Comparison of ENCODE assay signal across 5 fruit fly cellular contexts in the genomic region with DNA sequence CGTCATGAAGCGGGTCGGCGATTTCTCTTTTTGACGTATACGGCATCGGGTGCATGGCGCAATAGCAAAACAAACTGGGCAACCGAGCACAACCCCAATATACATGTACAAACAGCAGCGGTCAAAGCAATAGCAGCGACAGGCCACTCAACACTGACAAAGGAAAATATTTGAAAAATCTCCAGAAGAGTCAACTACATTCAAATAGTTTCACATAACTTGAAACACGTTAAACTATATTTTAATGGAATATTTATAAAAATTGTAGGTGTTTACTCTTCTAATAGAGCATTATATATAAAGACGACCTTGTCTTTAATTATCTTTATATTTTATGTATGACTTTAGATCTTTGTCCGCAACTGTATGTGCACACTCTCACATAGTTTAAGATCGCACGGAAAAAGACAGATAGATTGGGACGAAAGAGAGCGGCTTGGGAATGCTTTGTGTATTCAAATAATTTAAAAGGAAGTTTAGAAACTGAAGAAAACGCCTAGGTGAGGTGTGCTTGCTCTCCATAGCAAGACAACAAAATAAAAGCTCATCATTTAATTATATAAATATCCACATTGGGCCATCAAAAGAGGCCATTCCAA.
TF ChIP-seq lines count a peak whose summit lies in the region.

No protein-coding gene starts in this region.

- TF ChIP-seq CTCF in whole organism, embryonic (GFP tag; optimal IDR thresholded peaks at IDR 0.05; lab: Kevin White, UChicago) = no peak

TF ChIP-seq in whole organism, adult, 20 proteins besides CTCF, POLR2A, EP300 and RAD21:
- TF ChIP-seq CG33017 (tag; optimal IDR thresholded peaks at IDR 0.05; lab: Kevin White, UChicago) (peak; percentile 57), CG7101 (tag; optimal IDR thresholded peaks at IDR 0.05; lab: Kevin White, UChicago) (peak; percentile 40), CG7045 (GFP tag; optimal IDR thresholded peaks at IDR 0.05; lab: Kevin White, UChicago) (peak; percentile 44), CG5204 (GFP tag; optimal IDR thresholded peaks at IDR 0.05; lab: Kevin White, UChicago) (peak; percentile 27), toe (GFP tag; optimal IDR thresholded peaks at IDR 0.05; lab: Kevin White, UChicago) (peak; percentile 3), Clk (GFP tag; optimal IDR thresholded peaks at IDR 0.05; lab: Kevin White, UChicago) (no peak), Hr96 (GFP tag; optimal IDR thresholded peaks at IDR 0.05; lab: Kevin White, UChicago) (peak; percentile 0), CG1620 (GFP tag; optimal IDR thresholded peaks at IDR 0.05; lab: Kevin White, UChicago) (no peak)

TF ChIP-seq in whole organism, embryonic, 481 proteins besides CTCF, POLR2A, EP300 and RAD21 (continues in another document):
- peak; percentile 80 for TF ChIP-seq CG10979 (tag; optimal IDR thresholded peaks at IDR 0.05; lab: Kevin White, UChicago)
- no peak for TF ChIP-seq CG6175 (GFP tag; IDR thresholded peaks at IDR 0.05; lab: Robert Waterston, UW)
- no peak for TF ChIP-seq HLHmδ (GFP tag; optimal IDR thresholded peaks at IDR 0.05; lab: Kevin White, UChicago)
- TF ChIP-seq PHDP (tag; optimal IDR thresholded peaks at IDR 0.05; lab: Kevin White, UChicago) = peak; percentile 80
- 0 out of 3 replicates have a peak, but pooled peaks have one; percentile 61 for TF ChIP-seq CG3726 (GFP tag; IDR thresholded peaks at IDR 0.05; lab: Robert Waterston, UW)
- TF ChIP-seq grn (GFP tag; optimal IDR thresholded peaks at IDR 0.05; lab: Kevin White, UChicago) = peak; percentile 52
- no peak for TF ChIP-seq zen2 (GFP tag; IDR thresholded peaks at IDR 0.05; lab: Robert Waterston, UW; ENCODE audit: partially characterized antibody)
- peak; percentile 14 for TF ChIP-seq CG3065 (GFP tag; optimal IDR thresholded peaks at IDR 0.05; lab: Kevin White, UChicago)
- TF ChIP-seq oc (tag; optimal IDR thresholded peaks at IDR 0.05; lab: Kevin White, UChicago) = peak; percentile 75
- peak; percentile 67 for TF ChIP-seq CG4424 (GFP tag; optimal IDR thresholded peaks at IDR 0.05; lab: Kevin White, UChicago)
- no peak for TF ChIP-seq CG2889 (GFP tag; IDR thresholded peaks at IDR 0.05; lab: Robert Waterston, UW)
- peak; percentile 67 for TF ChIP-seq nom (GFP tag; optimal IDR thresholded peaks at IDR 0.05; lab: Kevin White, UChicago)
- TF ChIP-seq Jarid2 (GFP tag; optimal IDR thresholded peaks at IDR 0.05; lab: Kevin White, UChicago) = no peak
- TF ChIP-seq CG2129 (GFP tag; IDR thresholded peaks at IDR 0.05; lab: Robert Waterston, UW; ENCODE audit: partially characterized antibody) = no peak
- TF ChIP-seq abd-A (tag; optimal IDR thresholded peaks at IDR 0.05; lab: Kevin White, UChicago) = no peak
- no peak for TF ChIP-seq Lhr (GFP tag; optimal IDR thresholded peaks at IDR 0.05; lab: Kevin White, UChicago)
- TF ChIP-seq org-1 (GFP tag; optimal IDR thresholded peaks at IDR 0.05; lab: Kevin White, UChicago) = peak; percentile 53
- TF ChIP-seq mld (GFP tag; IDR thresholded peaks at IDR 0.05; lab: Robert Waterston, UW; ENCODE audit: partially characterized antibody) = no peak

TF ChIP-seq in whole organism, prepupa, 60 proteins besides CTCF, POLR2A, EP300 and RAD21 (continues in another document):
- TF ChIP-seq dac (GFP tag; optimal IDR thresholded peaks at IDR 0.05; lab: Kevin White, UChicago) = peak; percentile 82
- TF ChIP-seq pdm3 (GFP tag; optimal IDR thresholded peaks at IDR 0.05; lab: Kevin White, UChicago) = peak; percentile 84
- peak; percentile 95 for TF ChIP-seq Eip78C (GFP tag; lab: Kevin White, UChicago)
- TF ChIP-seq OdsH (GFP tag; optimal IDR thresholded peaks at IDR 0.05; lab: Kevin White, UChicago) = peak; percentile 89
- TF ChIP-seq CG34406 (GFP tag; optimal IDR thresholded peaks at IDR 0.05; lab: Kevin White, UChicago) = peak; percentile 85
- peak; percentile 93 for TF ChIP-seq CG15336 (GFP tag; IDR thresholded peaks at IDR 0.05; lab: Robert Waterston, UW)
- peak; percentile 53 for TF ChIP-seq Ets21C (GFP tag; optimal IDR thresholded peaks at IDR 0.05; lab: Kevin White, UChicago)
- peak; percentile 58 for TF ChIP-seq vri (GFP tag; optimal IDR thresholded peaks at IDR 0.05; lab: Kevin White, UChicago)
- TF ChIP-seq CG10669 (GFP tag; optimal IDR thresholded peaks at IDR 0.05; lab: Kevin White, UChicago) = peak; percentile 88
- peak; percentile 94 for TF ChIP-seq CG8119 (GFP tag; IDR thresholded peaks at IDR 0.05; lab: Robert Waterston, UW)
- peak; percentile 89 for TF ChIP-seq svp (GFP tag; lab: Kevin White, UChicago)
- peak; percentile 70 for TF ChIP-seq CG11294 (GFP tag; IDR thresholded peaks at IDR 0.05; lab: Robert Waterston, UW)
- peak; percentile 74 for TF ChIP-seq Sox102F (GFP tag; optimal IDR thresholded peaks at IDR 0.05; lab: Kevin White, UChicago)
- peak; percentile 79 for TF ChIP-seq Gug (GFP tag; IDR thresholded peaks at IDR 0.05; lab: Robert Waterston, UW)
- TF ChIP-seq CG31627 (GFP tag; optimal IDR thresholded peaks at IDR 0.05; lab: Kevin White, UChicago) = peak; percentile 70
- peak; percentile 42 for TF ChIP-seq cyc (GFP tag; optimal IDR thresholded peaks at IDR 0.05; lab: Kevin White, UChicago)
- TF ChIP-seq ss (GFP tag; optimal IDR thresholded peaks at IDR 0.05; lab: Kevin White, UChicago) = peak; percentile 80 to 82
- TF ChIP-seq Smox (GFP tag; optimal IDR thresholded peaks at IDR 0.05; lab: Kevin White, UChicago) = peak; percentile 76
- TF ChIP-seq Eip75B (GFP tag; optimal IDR thresholded peaks at IDR 0.05; lab: Kevin White, UChicago) = peak; percentile 80
- peak; percentile 35 for TF ChIP-seq fd85E (GFP tag; optimal IDR thresholded peaks at IDR 0.05; lab: Kevin White, UChicago)

TF ChIP-seq in whole organism, pupa, 21 proteins besides CTCF, POLR2A, EP300 and RAD21:
- TF ChIP-seq Ets98B (GFP tag; IDR thresholded peaks at IDR 0.05; lab: Robert Waterston, UW) (peak; percentile 86), CG9948 (tag; optimal IDR thresholded peaks at IDR 0.05; lab: Kevin White, UChicago) (peak; percentile 86), gl (tag; optimal IDR thresholded peaks at IDR 0.05; lab: Kevin White, UChicago) (peak; percentile 70), CG32121 (GFP tag; IDR thresholded peaks at IDR 0.05; lab: Robert Waterston, UW) (peak; percentile 89), CG4496 (GFP tag; IDR thresholded peaks at IDR 0.05; lab: Robert Waterston, UW) (peak; percentile 89), Pif1A (GFP tag; optimal IDR thresholded peaks at IDR 0.05; lab: Kevin White, UChicago) (peak; percentile 82), CG13204 (GFP tag; optimal IDR thresholded peaks at IDR 0.05; lab: Kevin White, UChicago) (peak; percentile 69), CG34367 (tag; optimal IDR thresholded peaks at IDR 0.05; lab: Kevin White, UChicago) (peak; percentile 85), CG14655 (GFP tag; optimal IDR thresholded peaks at IDR 0.05; lab: Kevin White, UChicago) (peak; percentile 90), CG8301 (tag; optimal IDR thresholded peaks at IDR 0.05; lab: Kevin White, UChicago) (peak; percentile 87), D1 (tag; optimal IDR thresholded peaks at IDR 0.05; lab: Kevin White, UChicago) (peak; percentile 4), CG15710 (tag; optimal IDR thresholded peaks at IDR 0.05; lab: Kevin White, UChicago) (peak; percentile 88), CG8159 (tag; optimal IDR thresholded peaks at IDR 0.05; lab: Kevin White, UChicago) (peak; percentile 88), Snoo (tag; optimal IDR thresholded peaks at IDR 0.05; lab: Kevin White, UChicago) (peak; percentile 49), CG12605 (GFP tag; IDR thresholded peaks at IDR 0.05; lab: Robert Waterston, UW) (no peak; the same call in 1 of the 2 replicates), EcR (GFP tag; optimal IDR thresholded peaks at IDR 0.05; lab: Kevin White, UChicago) (no peak), CG10348 (GFP tag; IDR thresholded peaks at IDR 0.05; lab: Robert Waterston, UW) (no peak), rn (GFP tag; IDR thresholded peaks at IDR 0.05; lab: Robert Waterston, UW) (peak; percentile 11; the same call in 1 of the 2 replicates), fd96Ca (GFP tag; IDR thresholded peaks at IDR 0.05; lab: Robert Waterston, UW) (peak; percentile 77; the same call in 2 of the 3 replicates), Pif1B (GFP tag; optimal IDR thresholded peaks at IDR 0.05; lab: Kevin White, UChicago) (peak; percentile 80), CG17806 (tag; optimal IDR thresholded peaks at IDR 0.05; lab: Kevin White, UChicago) (peak; percentile 86)

TF ChIP-seq in whole organism, wandering third instar larva, 38 proteins besides CTCF, POLR2A, EP300 and RAD21 (continues in another document):
- no peak for TF ChIP-seq Rel (GFP tag; optimal IDR thresholded peaks at IDR 0.05; lab: Kevin White, UChicago)
- no peak for TF ChIP-seq Rel (tag; optimal IDR thresholded peaks at IDR 0.05; lab: Kevin White, UChicago)
- TF ChIP-seq OdsH (GFP tag; optimal IDR thresholded peaks at IDR 0.05; lab: Kevin White, UChicago) = peak; percentile 75
- TF ChIP-seq woc (GFP tag; optimal IDR thresholded peaks at IDR 0.05; lab: Kevin White, UChicago) = peak; percentile 43
- no peak for TF ChIP-seq pan (optimal IDR thresholded peaks at IDR 0.05; lab: Kevin White, UChicago)
- peak; percentile 45 for TF ChIP-seq dmrt93B (GFP tag; optimal IDR thresholded peaks at IDR 0.05; lab: Kevin White, UChicago)
- TF ChIP-seq fru (GFP tag; optimal IDR thresholded peaks at IDR 0.05; lab: Kevin White, UChicago) = peak; percentile 75
- peak; percentile 63 for TF ChIP-seq sv (GFP tag; optimal IDR thresholded peaks at IDR 0.05; lab: Kevin White, UChicago)
- no peak for TF ChIP-seq Abd-B (GFP tag; optimal IDR thresholded peaks at IDR 0.05; lab: Kevin White, UChicago)
- no peak for TF ChIP-seq Myc (optimal IDR thresholded peaks at IDR 0.05; lab: Kevin White, UChicago)
- TF ChIP-seq Mio (GFP tag; optimal IDR thresholded peaks at IDR 0.05; lab: Kevin White, UChicago) = no peak
- TF ChIP-seq CrebA (GFP tag; optimal IDR thresholded peaks at IDR 0.05; lab: Kevin White, UChicago; ENCODE audit: borderline replicate concordance) = no peak
- TF ChIP-seq GATAd (GFP tag; optimal IDR thresholded peaks at IDR 0.05; lab: Kevin White, UChicago) = no peak
- no peak for TF ChIP-seq dsf (GFP tag; optimal IDR thresholded peaks at IDR 0.05; lab: Kevin White, UChicago; ENCODE audit: borderline replicate concordance)
- peak; percentile 64 for TF ChIP-seq ey (GFP tag; optimal IDR thresholded peaks at IDR 0.05; lab: Kevin White, UChicago)
- peak in 1 of 2 experiments; percentile 78 for TF ChIP-seq foxo (GFP tag; optimal IDR thresholded peaks at IDR 0.05; lab: Kevin White, UChicago)
- peak; percentile 71 for TF ChIP-seq HLH106 (tag; optimal IDR thresholded peaks at IDR 0.05; lab: Kevin White, UChicago)
- TF ChIP-seq Hnf4 (GFP tag; optimal IDR thresholded peaks at IDR 0.05; lab: Kevin White, UChicago) = peak; percentile 63
- no peak for TF ChIP-seq CG9705 (GFP tag; optimal IDR thresholded peaks at IDR 0.05; lab: Kevin White, UChicago)
- TF ChIP-seq Hr83 (GFP tag; optimal IDR thresholded peaks at IDR 0.05; lab: Kevin White, UChicago; ENCODE audit: poor library complexity, severe bottlenecking) = no peak
- TF ChIP-seq usp (GFP tag; optimal IDR thresholded peaks at IDR 0.05; lab: Kevin White, UChicago) = no peak
- peak; percentile 50 for TF ChIP-seq br (GFP tag; optimal IDR thresholded peaks at IDR 0.05; lab: Kevin White, UChicago)
- TF ChIP-seq N (GFP tag; optimal IDR thresholded peaks at IDR 0.05; lab: Kevin White, UChicago) = no peak
- TF ChIP-seq psq (GFP tag; optimal IDR thresholded peaks at IDR 0.05; lab: Kevin White, UChicago) = peak; percentile 65
